Worm (Caenorhabditis elegans) whole organism, L2 larva: ENCODE measurements around the gene W06E11.1.

Experiments
- aly-2 ChIP-seq: fragments of 150-350 bp; optimal IDR thresholded peaks from 2 replicates; lab custom pipeline; 2014; ENCODE audit warnings: missing biosample characterization, missing genetic modification characterization
- ama-1 ChIP-seq: fragments of 150-350 bp; optimal IDR thresholded peaks from 2 replicates; lab custom pipeline; 2018; ENCODE audit warnings: inconsistent platforms
- elt-1 ChIP-seq: fragments of 150-350 bp; optimal IDR thresholded peaks from 2 replicates; lab custom pipeline; 2014; ENCODE audit warnings: missing biosample characterization, missing genetic modification characterization
- elt-3 ChIP-seq: sonication (generic microtip); optimal IDR thresholded peaks from 2 replicates; lab custom pipeline; 2017; ENCODE audit warnings: missing biosample characterization, missing genetic modification characterization
- mdl-1 ChIP-seq, 2 experiments: fragments of 150-350 bp in 1 of 2; sonication (generic microtip) in 1 of 2; optimal IDR thresholded peaks; 2 replicates each; lab custom pipeline; 2017; ENCODE audit warnings: missing biosample characterization in 2 of 2, missing genetic modification characterization in 2 of 2
- nhr-12 ChIP-seq: fragments of 150-350 bp; optimal IDR thresholded peaks from 2 replicates; lab custom pipeline; 2014; ENCODE audit warnings: missing biosample characterization, missing genetic modification characterization
- nhr-129 ChIP-seq: fragments of 150-350 bp; optimal IDR thresholded peaks from 2 replicates; lab custom pipeline; 2014; ENCODE audit warnings: missing biosample characterization, missing genetic modification characterization
- nhr-237 ChIP-seq: fragments of 150-350 bp; optimal IDR thresholded peaks from 2 replicates; lab custom pipeline; 2014; ENCODE audit warnings: missing biosample characterization, missing genetic modification characterization
- snpc-4 ChIP-seq: fragments of 150-350 bp; optimal IDR thresholded peaks from 2 replicates; lab custom pipeline; 2014; ENCODE audit warnings: missing biosample characterization, missing genetic modification characterization

- no peak for TF ChIP-seq elt-3 (tag; lab: Kevin White, UChicago)
- no peak for TF ChIP-seq nhr-129 (tag; lab: Kevin White, UChicago)
- no peak for TF ChIP-seq nhr-237
- TF ChIP-seq nhr-12 = no peak
- TF ChIP-seq elt-1 = no peak
- no peak for TF ChIP-seq aly-2
- no peak for TF ChIP-seq ama-1
- no peak for TF ChIP-seq mdl-1 (tag; optimal IDR thresholded peaks at IDR 0.05; lab: Kevin White, UChicago)
- no peak for TF ChIP-seq snpc-4 (tag; lab: Kevin White, UChicago)
Measured at ce11 chrIII:649935-650334, 8.1 kb downstream of the W06E11.1 start.
